Fruit fly (Drosophila melanogaster) whole organism, embryonic: ENCODE measurements around the gene CG17221.

Experiments used
- Adf1 ChIP-seq: fragments of 200-800 bp; sonication (Bioruptor generic); IDR thresholded peaks from 2 replicates; pipeline ENCODE4 v1.3.6; 2022; ENCODE audit warnings: missing biosample characterization, missing genetic modification characterization
- CG42726 ChIP-seq: fragments of 200-800 bp; sonication (Bioruptor generic); IDR thresholded peaks from 2 replicates; pipeline ENCODE4 v1.3.6; 2022; ENCODE audit warnings: missing biosample characterization, missing genetic modification characterization; ENCODE audit not compliant: partially characterized antibody
- CG4404 ChIP-seq: fragments of 200-800 bp; sonication (Bioruptor generic); IDR thresholded peaks from 2 replicates; pipeline ENCODE4 v1.3.6; 2022; ENCODE audit warnings: missing biosample characterization, missing genetic modification characterization
- Ets65A ChIP-seq: fragments of 200-800 bp; sonication (Bioruptor generic); peaks from one replicate; lab custom pipeline; 2016; ENCODE audit warnings: missing biosample characterization, missing genetic modification characterization
- amos ChIP-seq: fragments of 200-800 bp; sonication (Bioruptor generic); IDR thresholded peaks from 2 replicates; pipeline ENCODE4 v1.3.6; 2022; ENCODE audit warnings: missing biosample characterization, missing genetic modification characterization; ENCODE audit not compliant: partially characterized antibody
- bigmax ChIP-seq: fragments of 200-800 bp; sonication (Bioruptor generic); optimal IDR thresholded peaks from 2 replicates; lab custom pipeline; 2018; ENCODE audit warnings: missing biosample characterization, mild to moderate bottlenecking, missing genetic modification characterization
- btn ChIP-seq: fragments of 200-800 bp; sonication (Bioruptor generic); optimal IDR thresholded peaks from 2 replicates; lab custom pipeline; 2016; ENCODE audit warnings: missing biosample characterization, missing genetic modification characterization
- disco-r ChIP-seq: fragments of 200-800 bp; sonication (Bioruptor generic); optimal IDR thresholded peaks from 2 replicates; lab custom pipeline; 2016; ENCODE audit warnings: missing biosample characterization, missing genetic modification characterization

dm6 chr2L:3029012-3029411, 10.8 kb upstream of the CG17221 start, which contains the start of the genes Sf3b2 and CG17219:
- peak; percentile 86 for TF ChIP-seq Ets65A (GFP tag; lab: Kevin White, UChicago)
- TF ChIP-seq Adf1 (GFP tag; lab: Robert Waterston, UW) = no peak
- TF ChIP-seq amos (GFP tag; lab: Robert Waterston, UW) = peak; percentile 82
- no peak for TF ChIP-seq btn (GFP tag; lab: Kevin White, UChicago)
- TF ChIP-seq CG4404 (GFP tag; lab: Robert Waterston, UW) = no peak
- peak; percentile 36; the same call in 1 of the 2 replicates for TF ChIP-seq CG42726 (GFP tag; lab: Robert Waterston, UW)
- TF ChIP-seq bigmax (GFP tag; lab: Kevin White, UChicago) = no peak
- TF ChIP-seq disco-r (GFP tag; lab: Kevin White, UChicago) = no peak
